Worm (Caenorhabditis elegans) whole organism, L4 larva: ENCODE results near the gene C50F4.4.

Experiments used
- ZK337.2 ChIP-seq: fragments of 200-800 bp; sonication (Bioruptor generic); IDR thresholded peaks from 2 replicates; pipeline ENCODE4 v1.3.6; 2022; ENCODE audit warnings: missing genetic modification reagents, missing genetic modification characterization, missing compliant biosample characterization
- ZK546.5 ChIP-seq, 2 experiments: sonication (generic microtip); optimal IDR thresholded peaks; 2 replicates each; lab custom pipeline; 2017; ENCODE audit warnings: missing biosample characterization in 2 of 2, missing genetic modification characterization in 2 of 2
- ceh-82 ChIP-seq: sonication (generic microtip); optimal IDR thresholded peaks from 2 replicates; lab custom pipeline; 2017; ENCODE audit warnings: missing biosample characterization, missing genetic modification characterization
- duxl-1 ChIP-seq: sonication (generic microtip); optimal IDR thresholded peaks from 2 replicates; lab custom pipeline; 2016; ENCODE audit warnings: mild to moderate bottlenecking, missing genetic modification characterization, moderate library complexity, missing compliant biosample characterization; ENCODE audit not compliant: poor library complexity
- egl-27 ChIP-seq: sonication (generic microtip); optimal IDR thresholded peaks from 3 replicates; lab custom pipeline; 2017; ENCODE audit warnings: missing biosample characterization, missing genetic modification reagents, missing genetic modification characterization
- fkh-10 ChIP-seq: fragments of 150-350 bp; optimal IDR thresholded peaks from 2 replicates; lab custom pipeline; 2014; ENCODE audit warnings: missing biosample characterization, missing genetic modification reagents, missing genetic modification characterization
- mdl-1 ChIP-seq, 2 experiments: fragments of 150-350 bp in 1 of 2; sonication (generic microtip) in 1 of 2; optimal IDR thresholded peaks; 2 replicates each; lab custom pipeline; 2014 to 2017; ENCODE audit warnings: missing biosample characterization in 2 of 2, missing genetic modification characterization in 2 of 2
- pqm-1 ChIP-seq: sonication (generic microtip); optimal IDR thresholded peaks from 2 replicates; lab custom pipeline; 2017; ENCODE audit warnings: missing biosample characterization, missing genetic modification characterization
- zfp-2 ChIP-seq: sonication (generic microtip); optimal IDR thresholded peaks from 2 replicates; lab custom pipeline; 2016; ENCODE audit warnings: mild to moderate bottlenecking, missing genetic modification characterization, missing compliant biosample characterization

DNA sequence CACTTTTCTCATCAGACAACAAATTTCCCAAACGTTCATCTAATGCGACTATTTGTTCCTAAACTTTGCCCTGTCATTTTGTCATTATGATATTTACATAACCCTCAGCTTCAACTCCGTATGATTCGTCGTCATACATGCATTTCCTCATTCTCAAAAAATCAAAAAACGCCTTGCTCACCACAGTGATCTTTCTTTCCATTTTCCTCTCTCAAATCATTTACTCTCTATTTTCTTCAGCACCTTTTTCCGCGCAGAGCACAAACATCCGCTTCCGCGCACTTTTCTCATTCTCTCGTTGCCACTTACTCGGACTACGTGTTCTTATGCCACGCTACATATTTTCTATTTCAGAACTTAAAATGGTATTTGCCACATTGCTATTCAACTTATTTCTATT is 40.4 kb downstream of the C50F4.4 start, which contains the start of gene F25B3.2:
- no peak for TF ChIP-seq ceh-82 (tag; lab: Kevin White, UChicago)
- TF ChIP-seq fkh-10 (GFP tag; lab: Kevin White, UChicago) = no peak
- TF ChIP-seq duxl-1 (tag; lab: Kevin White, UChicago) = no peak
- TF ChIP-seq ZK546.5 (tag; optimal IDR thresholded peaks at IDR 0.05; lab: Kevin White, UChicago) = no peak
- no peak for TF ChIP-seq egl-27
- TF ChIP-seq mdl-1 (tag; optimal IDR thresholded peaks at IDR 0.05; lab: Kevin White, UChicago) = no peak
- TF ChIP-seq pqm-1 = no peak
- no peak for TF ChIP-seq ZK337.2
- TF ChIP-seq zfp-2 (tag; lab: Kevin White, UChicago) = no peak
